Fruit fly (Drosophila melanogaster): ENCODE measurements around the gene Gr93b.
A peak's percentile ranks its signal among the peaks of the same experiment; 100 is the strongest.

Gene Gr93b

DNA sequence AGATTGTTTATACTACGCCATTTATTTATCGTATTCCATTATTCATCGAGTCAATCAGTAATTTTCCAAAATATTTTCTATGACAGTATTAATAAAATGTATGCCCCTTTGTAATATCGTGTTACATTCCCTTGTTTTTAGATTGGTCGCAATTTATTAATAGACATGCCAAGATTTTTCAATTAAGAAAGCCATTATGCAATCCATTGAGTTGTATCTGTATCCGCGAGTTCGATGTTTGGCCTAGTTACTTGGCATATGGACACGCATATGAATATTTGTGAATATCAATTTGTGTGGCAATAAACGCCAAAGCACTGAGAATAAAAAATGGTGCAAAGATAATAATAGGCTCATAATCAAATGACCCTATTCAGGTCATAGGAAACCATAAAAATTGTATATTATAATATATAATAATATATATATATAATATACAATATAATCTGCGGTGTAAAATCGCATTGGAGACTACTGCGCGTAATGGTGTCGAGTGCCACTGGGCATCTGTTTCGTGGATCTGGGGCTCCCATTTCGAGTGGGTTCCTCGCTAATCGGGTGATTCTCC is 20.3 kb upstream of the Gr93b start (continued):
- no peak for TF ChIP-seq lbe (GFP tag; optimal IDR thresholded peaks at IDR 0.05)
- no peak for TF ChIP-seq HmgD (GFP tag; optimal IDR thresholded peaks at IDR 0.05)
- TF ChIP-seq CG11504 (tag; optimal IDR thresholded peaks at IDR 0.05): peak; percentile 34
- no peak for TF ChIP-seq jing (GFP tag; optimal IDR thresholded peaks at IDR 0.05)
- no peak for TF ChIP-seq cwo (GFP tag; optimal IDR thresholded peaks at IDR 0.05)
- TF ChIP-seq HHEX (GFP tag; optimal IDR thresholded peaks at IDR 0.05): no peak
- peak; percentile 24 for TF ChIP-seq gem (tag; optimal IDR thresholded peaks at IDR 0.05)
- TF ChIP-seq CG1792 (GFP tag; optimal IDR thresholded peaks at IDR 0.05): no peak
- no peak for TF ChIP-seq pros (GFP tag; optimal IDR thresholded peaks at IDR 0.05)
- no peak for TF ChIP-seq CG5245 (GFP tag; optimal IDR thresholded peaks at IDR 0.05)
- no peak for TF ChIP-seq CG15696 (tag; optimal IDR thresholded peaks at IDR 0.05)
- no peak for TF ChIP-seq GATAe (GFP tag; conservative IDR thresholded peaks at IDR 0.05)
- TF ChIP-seq CG18619 (GFP tag; optimal IDR thresholded peaks at IDR 0.05): no peak
- no peak for TF ChIP-seq trh (GFP tag; optimal IDR thresholded peaks at IDR 0.05)
- TF ChIP-seq Fer2 (tag; optimal IDR thresholded peaks at IDR 0.05): no peak
- TF ChIP-seq chinmo (GFP tag; IDR thresholded peaks at IDR 0.05; ENCODE audit: partially characterized antibody): no peak
- no peak for TF ChIP-seq CG18764 (GFP tag; optimal IDR thresholded peaks at IDR 0.05)
- no peak for TF ChIP-seq cas (GFP tag; IDR thresholded peaks at IDR 0.05)
- TF ChIP-seq Fer1 (GFP tag; optimal IDR thresholded peaks at IDR 0.05): no peak
- no peak for TF ChIP-seq CG4424 (GFP tag; optimal IDR thresholded peaks at IDR 0.05)
- no peak for TF ChIP-seq usp (GFP tag; optimal IDR thresholded peaks at IDR 0.05)
- no peak for TF ChIP-seq Lhr (GFP tag; optimal IDR thresholded peaks at IDR 0.05)
- peak; percentile 43 for TF ChIP-seq CG12391 (tag; optimal IDR thresholded peaks at IDR 0.05)
- no peak for TF ChIP-seq Ravus (GFP tag; IDR thresholded peaks at IDR 0.05)
- no peak for TF ChIP-seq sob (GFP tag; IDR thresholded peaks at IDR 0.05)
- TF ChIP-seq CG2129 (GFP tag; IDR thresholded peaks at IDR 0.05; ENCODE audit: partially characterized antibody): no peak
- TF ChIP-seq MTF-1 (GFP tag; optimal IDR thresholded peaks at IDR 0.05; ENCODE audit: borderline replicate concordance): no peak
- no peak for TF ChIP-seq mam (GFP tag; optimal IDR thresholded peaks at IDR 0.05)
- no peak for TF ChIP-seq CG30020 (tag; optimal IDR thresholded peaks at IDR 0.05)
- TF ChIP-seq salm (tag; optimal IDR thresholded peaks at IDR 0.05): no peak
- TF ChIP-seq slou (GFP tag; optimal IDR thresholded peaks at IDR 0.05): no peak
- TF ChIP-seq ttk (GFP tag; IDR thresholded peaks at IDR 0.05): no peak
- peak; percentile 17 for TF ChIP-seq Fer3 (tag; optimal IDR thresholded peaks at IDR 0.05)
- no peak for TF ChIP-seq CG6854 (GFP tag; optimal IDR thresholded peaks at IDR 0.05)
- TF ChIP-seq ab (GFP tag; optimal IDR thresholded peaks at IDR 0.05): no peak
- TF ChIP-seq CG1603 (tag; optimal IDR thresholded peaks at IDR 0.05): no peak
- TF ChIP-seq oc (tag; optimal IDR thresholded peaks at IDR 0.05): no peak
- TF ChIP-seq Rx (GFP tag; IDR thresholded peaks at IDR 0.05): no peak
- TF ChIP-seq tx (GFP tag; optimal IDR thresholded peaks at IDR 0.05): no peak
- no peak for TF ChIP-seq tap (tag; optimal IDR thresholded peaks at IDR 0.05)
- TF ChIP-seq CG34376 (GFP tag; optimal IDR thresholded peaks at IDR 0.05): no peak
- TF ChIP-seq CG8281 (tag; optimal IDR thresholded peaks at IDR 0.05): no peak
- TF ChIP-seq CG16815 (GFP tag; optimal IDR thresholded peaks at IDR 0.05): no peak
- no peak for TF ChIP-seq Spps (tag; optimal IDR thresholded peaks at IDR 0.05)
- no peak for TF ChIP-seq lola (GFP tag; optimal IDR thresholded peaks at IDR 0.05)
- peak; percentile 21 for TF ChIP-seq CG2712 (tag; optimal IDR thresholded peaks at IDR 0.05)
- no peak for TF ChIP-seq luna (GFP tag; optimal IDR thresholded peaks at IDR 0.05)
- no peak for TF ChIP-seq CG31224 (GFP tag; IDR thresholded peaks at IDR 0.05)
- TF ChIP-seq CG17612 (GFP tag; IDR thresholded peaks at IDR 0.05): no peak
- TF ChIP-seq wor (GFP tag; IDR thresholded peaks at IDR 0.05): no peak
- TF ChIP-seq CG10366 (GFP tag; IDR thresholded peaks at IDR 0.05): 0 out of 2 replicates have a peak, but pooled peaks have one; percentile 9
